Worm (Caenorhabditis elegans): ENCODE data around the gene Y53G8AM.4.

Y53G8AM.4 gene

DNA sequence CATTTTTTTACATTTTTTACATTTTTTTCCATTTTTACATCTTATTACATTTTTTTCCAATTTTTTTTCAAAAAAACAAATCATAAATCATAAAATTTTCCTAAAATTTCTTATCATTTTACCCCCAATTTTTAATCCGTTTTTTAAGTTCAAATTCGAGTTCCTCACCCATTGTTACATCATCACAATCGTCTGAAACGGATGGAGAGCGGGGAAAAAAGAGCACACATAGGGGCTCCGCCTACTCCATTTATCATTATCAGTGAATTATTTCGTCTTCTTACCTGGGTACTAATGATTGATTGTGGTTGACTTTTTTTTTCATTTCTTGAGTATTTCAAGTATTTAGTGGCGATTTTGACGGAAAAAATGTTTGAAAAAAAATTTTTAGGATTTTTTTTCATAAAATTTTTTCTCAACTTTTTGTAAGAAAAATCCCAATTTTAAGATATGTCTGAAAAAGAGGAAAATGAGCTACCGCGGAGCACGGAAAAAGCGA is 26.4 kb upstream of the Y53G8AM.4 start, which contains the start of gene mfsd-8:
Gene mfsd-8 (plus strand): TSS at position 449 of the 499 bp plus-strand sequence.
- peak; percentile 17 for TF ChIP-seq egl-13 (tag; optimal IDR thresholded peaks at IDR 0.05)
- TF ChIP-seq lin-35 (GFP tag; optimal IDR thresholded peaks at IDR 0.05): peak in 1 of 2 experiments; percentile 11
- no peak for TF ChIP-seq ceh-88 (GFP tag; IDR thresholded peaks at IDR 0.05)
- TF ChIP-seq fkh-8 (tag; optimal IDR thresholded peaks at IDR 0.05): no peak
- TF ChIP-seq sox-4 (tag; optimal IDR thresholded peaks at IDR 0.05): no peak
- TF ChIP-seq pag-3 (tag; optimal IDR thresholded peaks at IDR 0.05; ENCODE audit: borderline replicate concordance, insufficient read depth): no peak
- TF ChIP-seq nhr-47 (tag; optimal IDR thresholded peaks at IDR 0.05): no peak
- TF ChIP-seq unc-62 (GFP tag; optimal IDR thresholded peaks at IDR 0.05): no peak
- no peak for TF ChIP-seq egl-27 (tag; optimal IDR thresholded peaks at IDR 0.05)
- TF ChIP-seq nhr-77 (tag; optimal IDR thresholded peaks at IDR 0.05): no peak
- TF ChIP-seq elt-2 (tag; optimal IDR thresholded peaks at IDR 0.05): peak; percentile 84
- TF ChIP-seq sup-37 (GFP tag; optimal IDR thresholded peaks at IDR 0.05): no peak

DNA sequence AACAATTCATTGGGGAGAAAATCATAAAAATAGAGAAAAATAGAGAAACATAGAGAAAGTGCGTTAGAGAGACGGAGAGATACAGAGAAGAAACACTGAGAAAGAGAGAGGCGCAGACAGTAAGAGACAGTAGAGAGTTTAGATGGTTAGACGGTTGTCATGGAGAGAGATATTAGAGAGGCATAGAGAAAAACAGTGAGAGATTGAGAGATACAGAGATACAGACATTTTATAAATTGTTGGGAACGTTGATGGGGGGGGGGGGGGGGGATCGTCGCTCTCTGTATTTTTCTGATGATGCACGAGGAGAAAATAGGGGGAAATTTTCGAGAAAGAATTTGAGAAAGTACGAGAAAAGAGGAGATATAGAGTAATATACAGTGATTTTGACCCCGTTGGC is 23.8 kb upstream of the Y53G8AM.4 start:
- TF ChIP-seq zip-4 (GFP tag; optimal IDR thresholded peaks at IDR 0.05): peak; percentile 57
- TF ChIP-seq fos-1 (tag; optimal IDR thresholded peaks at IDR 0.05): peak; percentile 66
- no peak for TF ChIP-seq nhr-28 (tag; optimal IDR thresholded peaks at IDR 0.05)
- TF ChIP-seq lsy-2 (tag; optimal IDR thresholded peaks at IDR 0.05): peak; percentile 84 to 90
- TF ChIP-seq hpl-2 (GFP tag; optimal IDR thresholded peaks at IDR 0.05): no peak
- peak; percentile 18 for TF ChIP-seq sox-4 (tag; optimal IDR thresholded peaks at IDR 0.05)
- no peak; the same call in 1 of the 2 replicates for TF ChIP-seq unc-98 (GFP tag; IDR thresholded peaks at IDR 0.05)
- peak; percentile 99 for TF ChIP-seq nhr-85 (tag)
- TF ChIP-seq hlh-4 (tag; optimal IDR thresholded peaks at IDR 0.05): no peak
- peak; percentile 1 for TF ChIP-seq F16B12.6 (tag; optimal IDR thresholded peaks at IDR 0.05)
- no peak for TF ChIP-seq egl-27 (tag; optimal IDR thresholded peaks at IDR 0.05)
- peak; percentile 86 for TF ChIP-seq jun-1 (tag; optimal IDR thresholded peaks at IDR 0.05)
- TF ChIP-seq C16A3.4 (tag; optimal IDR thresholded peaks at IDR 0.05): no peak
- TF ChIP-seq blmp-1 (tag; optimal IDR thresholded peaks at IDR 0.05): peak; percentile 46
- TF ChIP-seq egl-13 (tag; optimal IDR thresholded peaks at IDR 0.05): peak; percentile 57
- TF ChIP-seq nhr-12 (tag; optimal IDR thresholded peaks at IDR 0.05): no peak
- peak; percentile 79 for TF ChIP-seq ztf-4 (tag; optimal IDR thresholded peaks at IDR 0.05)
- no peak for TF ChIP-seq tlp-1 (tag; optimal IDR thresholded peaks at IDR 0.05)
- TF ChIP-seq mef-2 (tag; optimal IDR thresholded peaks at IDR 0.05): no peak
- peak; percentile 95 for TF ChIP-seq snu-23 (GFP tag; optimal IDR thresholded peaks at IDR 0.05)
- peak in 1 of 2 experiments; percentile 71 for TF ChIP-seq ztf-11 (tag; optimal IDR thresholded peaks at IDR 0.05)
- TF ChIP-seq nhr-20 (tag; optimal IDR thresholded peaks at IDR 0.05): peak; percentile 92
- TF ChIP-seq efl-3 (GFP tag; optimal IDR thresholded peaks at IDR 0.05): no peak
- TF ChIP-seq pax-3 (tag; optimal IDR thresholded peaks at IDR 0.05): peak; percentile 76
- TF ChIP-seq zag-1 (tag; optimal IDR thresholded peaks at IDR 0.05): no peak
- peak; percentile 22 for TF ChIP-seq fkh-4 (tag; optimal IDR thresholded peaks at IDR 0.05; ENCODE audit: borderline replicate concordance)
- TF ChIP-seq elt-2 (tag; optimal IDR thresholded peaks at IDR 0.05): peak; percentile 52
- TF ChIP-seq nhr-237 (tag; optimal IDR thresholded peaks at IDR 0.05): peak; percentile 21
- no peak for TF ChIP-seq unc-62 (GFP tag; optimal IDR thresholded peaks at IDR 0.05)
- TF ChIP-seq aly-2 (tag; optimal IDR thresholded peaks at IDR 0.05): peak; percentile 72
- TF ChIP-seq nhr-77 (tag; optimal IDR thresholded peaks at IDR 0.05): peak; percentile 40
- no peak for TF ChIP-seq ceh-88 (GFP tag; IDR thresholded peaks at IDR 0.05)
- no peak for TF ChIP-seq unc-30 (tag; optimal IDR thresholded peaks at IDR 0.05)
- TF ChIP-seq mab-9 (GFP tag; IDR thresholded peaks at IDR 0.05): peak; percentile 66
- TF ChIP-seq C04F5.9 (tag; optimal IDR thresholded peaks at IDR 0.05): peak; percentile 31
- peak; percentile 79 for TF ChIP-seq lin-39 (tag; optimal IDR thresholded peaks at IDR 0.05)
- peak; percentile 52 to 69 (median 53) for TF ChIP-seq dpl-1 (GFP tag; optimal IDR thresholded peaks at IDR 0.05)
- TF ChIP-seq mdl-1 (tag; optimal IDR thresholded peaks at IDR 0.05): no peak
- peak; percentile 90 for TF ChIP-seq mep-1 (tag; optimal IDR thresholded peaks at IDR 0.05)
- peak; percentile 92 for TF ChIP-seq nhr-47 (tag; optimal IDR thresholded peaks at IDR 0.05)
- peak; percentile 72 for TF ChIP-seq isw-1 (GFP tag; IDR thresholded peaks at IDR 0.05)
- TF ChIP-seq tbx-2 (tag; optimal IDR thresholded peaks at IDR 0.05): peak; percentile 85
- peak; percentile 66 for TF ChIP-seq lin-13 (GFP tag; optimal IDR thresholded peaks at IDR 0.05)
- TF ChIP-seq nhr-76 (tag; optimal IDR thresholded peaks at IDR 0.05): no peak
- peak; percentile 92 for TF ChIP-seq nhr-11 (tag; optimal IDR thresholded peaks at IDR 0.05)
- TF ChIP-seq fkh-10 (GFP tag; optimal IDR thresholded peaks at IDR 0.05): no peak
